Worm (Caenorhabditis elegans): ENCODE measurements around the gene F10C1.9.

F10C1.9 gene

ce11 chrII:5781935-5782921, 37.1 kb upstream of the F10C1.9 start, which contains the start of gene K05F1.6 (continued):
- no peak for TF ChIP-seq aha-1 (tag; optimal IDR thresholded peaks at IDR 0.05)
- TF ChIP-seq egl-27 (tag; optimal IDR thresholded peaks at IDR 0.05), result no peak
- TF ChIP-seq fkh-10 (GFP tag; optimal IDR thresholded peaks at IDR 0.05), result no peak
- TF ChIP-seq sup-37 (GFP tag; optimal IDR thresholded peaks at IDR 0.05), result peak; percentile 6
- TF ChIP-seq lin-14 (GFP tag; optimal IDR thresholded peaks at IDR 0.05), result peak; percentile 56
- no peak for TF ChIP-seq nhr-11 (tag; optimal IDR thresholded peaks at IDR 0.05)
- TF ChIP-seq efl-1 (optimal IDR thresholded peaks at IDR 0.05), result peak; percentile 40 to 69
- TF ChIP-seq efl-1 (GFP tag; optimal IDR thresholded peaks at IDR 0.05 in 1 of 2), result peak in 1 of 2 experiments; percentile 94
- TF ChIP-seq fos-1 (tag; optimal IDR thresholded peaks at IDR 0.05), result peak; percentile 29
- TF ChIP-seq hlh-4 (tag; optimal IDR thresholded peaks at IDR 0.05), result no peak
- peak; percentile 18 for TF ChIP-seq tbx-2 (tag; optimal IDR thresholded peaks at IDR 0.05)
- peak; percentile 22 for TF ChIP-seq lin-13 (GFP tag; optimal IDR thresholded peaks at IDR 0.05)
- no peak for TF ChIP-seq ceh-63 (GFP tag; optimal IDR thresholded peaks at IDR 0.05)
- TF ChIP-seq dsc-1 (tag; optimal IDR thresholded peaks at IDR 0.05), result peak; percentile 70
- TF ChIP-seq egl-13 (tag; optimal IDR thresholded peaks at IDR 0.05), result peak; percentile 44
- TF ChIP-seq mef-2 (tag; optimal IDR thresholded peaks at IDR 0.05), result no peak
- peak; percentile 41 for TF ChIP-seq fkh-8 (tag; optimal IDR thresholded peaks at IDR 0.05)
- peak; percentile 19 for TF ChIP-seq ceh-8 (GFP tag; optimal IDR thresholded peaks at IDR 0.05)
- no peak for TF ChIP-seq blmp-1 (tag; optimal IDR thresholded peaks at IDR 0.05)
- TF ChIP-seq zip-4 (GFP tag; optimal IDR thresholded peaks at IDR 0.05), result peak; percentile 19
- TF ChIP-seq pqm-1 (tag; optimal IDR thresholded peaks at IDR 0.05), result no peak
- no peak for TF ChIP-seq ces-1 (GFP tag; optimal IDR thresholded peaks at IDR 0.05)
- no peak for TF ChIP-seq lin-15B (tag; optimal IDR thresholded peaks at IDR 0.05)
- peak; percentile 52 for TF ChIP-seq mep-1 (tag; optimal IDR thresholded peaks at IDR 0.05)
- TF ChIP-seq nhr-12 (tag; optimal IDR thresholded peaks at IDR 0.05), result no peak
- no peak for TF ChIP-seq aly-2 (tag; optimal IDR thresholded peaks at IDR 0.05)
- TF ChIP-seq nhr-71 (tag; optimal IDR thresholded peaks at IDR 0.05), result peak; percentile 78
- TF ChIP-seq irx-1 (tag; optimal IDR thresholded peaks at IDR 0.05), result no peak
- TF ChIP-seq nhr-77 (tag; optimal IDR thresholded peaks at IDR 0.05), result no peak
- TF ChIP-seq ztf-11 (tag; optimal IDR thresholded peaks at IDR 0.05), result peak in 1 of 2 experiments; percentile 36
- TF ChIP-seq snu-23 (GFP tag; optimal IDR thresholded peaks at IDR 0.05), result peak; percentile 20
- peak; percentile 39 for TF ChIP-seq xbp-1 (tag; optimal IDR thresholded peaks at IDR 0.05)
- TF ChIP-seq mab-9 (GFP tag; IDR thresholded peaks at IDR 0.05), result no peak
- TF ChIP-seq nhr-76 (tag; optimal IDR thresholded peaks at IDR 0.05), result peak; percentile 20
- 0 out of 2 replicates have a peak, but pooled peaks have one; percentile 1 for TF ChIP-seq isw-1 (GFP tag; IDR thresholded peaks at IDR 0.05)
- TF ChIP-seq ceh-82 (tag; optimal IDR thresholded peaks at IDR 0.05), result peak in 2 of 3 experiments; percentile 32
- TF ChIP-seq dpl-1 (GFP tag; optimal IDR thresholded peaks at IDR 0.05), result peak in 1 of 3 experiments; percentile 8
- TF ChIP-seq elt-3 (tag; optimal IDR thresholded peaks at IDR 0.05), result no peak
- TF ChIP-seq hpl-2 (GFP tag; optimal IDR thresholded peaks at IDR 0.05), result no peak
- no peak for TF ChIP-seq nhr-84 (tag; optimal IDR thresholded peaks at IDR 0.05)
- TF ChIP-seq nhr-237 (tag; optimal IDR thresholded peaks at IDR 0.05), result no peak
- TF ChIP-seq grh-1 (GFP tag; IDR thresholded peaks at IDR 0.05), result 0 out of 2 replicates have a peak, but pooled peaks have one; percentile 45
- TF ChIP-seq nhr-47 (tag; optimal IDR thresholded peaks at IDR 0.05), result peak; percentile 73
- TF ChIP-seq swsn-7 (tag; optimal IDR thresholded peaks at IDR 0.05), result peak; percentile 42
- peak; percentile 52 for TF ChIP-seq unc-130 (tag; optimal IDR thresholded peaks at IDR 0.05)
- TF ChIP-seq elt-2 (tag; optimal IDR thresholded peaks at IDR 0.05), result peak; percentile 70
- TF ChIP-seq efl-3 (GFP tag; optimal IDR thresholded peaks at IDR 0.05), result no peak
- no peak for TF ChIP-seq unc-62 (GFP tag; optimal IDR thresholded peaks at IDR 0.05)
